Fruit fly (Drosophila melanogaster): ENCODE measurements around the gene CG12531.

The CG12531 gene

dm6 chrX:19769821-19770519 lies 51.2 kb downstream of the CG12531 start (continued):
- TF ChIP-seq CG3163 (GFP tag; optimal IDR thresholded peaks at IDR 0.05) (peak; percentile 13), amos (GFP tag; IDR thresholded peaks at IDR 0.05; ENCODE audit: partially characterized antibody) (no peak), caup (GFP tag; optimal IDR thresholded peaks at IDR 0.05; ENCODE audit: severe bottlenecking) (no peak), jing (GFP tag; optimal IDR thresholded peaks at IDR 0.05) (no peak), CG18599 (GFP tag; optimal IDR thresholded peaks at IDR 0.05) (peak; percentile 26), so (GFP tag; IDR thresholded peaks at IDR 0.05) (no peak), CG7928 (GFP tag; optimal IDR thresholded peaks at IDR 0.05) (no peak), Dip3 (GFP tag; optimal IDR thresholded peaks at IDR 0.05) (no peak), CG13775 (GFP tag; optimal IDR thresholded peaks at IDR 0.05) (peak; percentile 46), Eip74EF (GFP tag; optimal IDR thresholded peaks at IDR 0.05) (no peak), CG30403 (GFP tag; optimal IDR thresholded peaks at IDR 0.05) (peak; percentile 51), Hsf (GFP tag; optimal IDR thresholded peaks at IDR 0.05) (peak; percentile 42), NC2α (GFP tag; optimal IDR thresholded peaks at IDR 0.05) (peak; percentile 15), Optix (GFP tag; IDR thresholded peaks at IDR 0.05) (no peak), twi (tag; optimal IDR thresholded peaks at IDR 0.05) (no peak), schlank (tag; optimal IDR thresholded peaks at IDR 0.05) (no peak), CG17186 (GFP tag; optimal IDR thresholded peaks at IDR 0.05) (no peak), PHDP (tag; optimal IDR thresholded peaks at IDR 0.05) (peak; percentile 28), Dip2 (GFP tag; IDR thresholded peaks at IDR 0.05) (no peak), CG11560 (tag; IDR thresholded peaks at IDR 0.05) (no peak), CG4707 (GFP tag; optimal IDR thresholded peaks at IDR 0.05) (no peak), Gsc (GFP tag; IDR thresholded peaks at IDR 0.05) (no peak), crol (GFP tag; IDR thresholded peaks at IDR 0.05) (peak; percentile 95), CG18262 (tag; optimal IDR thresholded peaks at IDR 0.05) (peak; percentile 75), jigr1 (GFP tag; IDR thresholded peaks at IDR 0.05) (no peak), CG18764 (GFP tag; optimal IDR thresholded peaks at IDR 0.05) (no peak), oc (tag; optimal IDR thresholded peaks at IDR 0.05) (peak; percentile 77), Pdp1 (GFP tag; optimal IDR thresholded peaks at IDR 0.05) (peak; percentile 25 to 59), Opbp (GFP tag; IDR thresholded peaks at IDR 0.05; ENCODE audit: partially characterized antibody) (no peak), CG15696 (tag; optimal IDR thresholded peaks at IDR 0.05) (peak; percentile 58), CG1832 (GFP tag; optimal IDR thresholded peaks at IDR 0.05) (peak; percentile 29), dmrt11E (tag; optimal IDR thresholded peaks at IDR 0.05) (peak; percentile 87), maf-S (GFP tag; optimal IDR thresholded peaks at IDR 0.05) (peak; percentile 11), Hey (tag; optimal IDR thresholded peaks at IDR 0.05) (no peak), pnt (GFP tag; optimal IDR thresholded peaks at IDR 0.05) (peak; percentile 21), CG2678 (tag; optimal IDR thresholded peaks at IDR 0.05) (peak; percentile 51), ato (GFP tag; IDR thresholded peaks at IDR 0.05; ENCODE audit: partially characterized antibody) (no peak), GATAe (GFP tag; conservative IDR thresholded peaks at IDR 0.05) (no peak), unc-4 (GFP tag; IDR thresholded peaks at IDR 0.05; ENCODE audit: partially characterized antibody) (no peak), CG8359 (GFP tag; optimal IDR thresholded peaks at IDR 0.05; ENCODE audit: borderline replicate concordance) (no peak), sisA (GFP tag; IDR thresholded peaks at IDR 0.05) (0 out of 2 replicates have a peak, but pooled peaks have one; percentile 17), CG8944 (GFP tag; optimal IDR thresholded peaks at IDR 0.05) (peak; percentile 38), B-H1 (GFP tag; IDR thresholded peaks at IDR 0.05) (no peak), HLH4C (GFP tag; IDR thresholded peaks at IDR 0.05; ENCODE audit: partially characterized antibody) (no peak), Sox102F (GFP tag; optimal IDR thresholded peaks at IDR 0.05) (peak; percentile 21), pb (GFP tag; optimal IDR thresholded peaks at IDR 0.05) (no peak), CG10366 (GFP tag; IDR thresholded peaks at IDR 0.05) (peak; percentile 18; the same call in 1 of the 2 replicates), Nf-YB (GFP tag; optimal IDR thresholded peaks at IDR 0.05) (peak; percentile 9)
